Fruit fly (Drosophila melanogaster) whole organism, embryonic: ENCODE results near the gene Gsc.

Experiments
- CHES-1-like ChIP-seq: fragments of 200-800 bp; sonication (Bioruptor generic); optimal IDR thresholded peaks from 2 replicates; lab custom pipeline; 2016; ENCODE audit warnings: missing biosample characterization, missing genetic modification characterization
- Fer3 ChIP-seq: fragments of 200-800 bp; sonication (Bioruptor generic); optimal IDR thresholded peaks from 2 replicates; lab custom pipeline; 2018; ENCODE audit warnings: missing biosample characterization, mild to moderate bottlenecking, missing genetic modification characterization, moderate library complexity
- HLH54F ChIP-seq: fragments of 200-800 bp; sonication (Bioruptor generic); optimal IDR thresholded peaks from 3 replicates; lab custom pipeline; 2016; ENCODE audit warnings: missing biosample characterization, missing genetic modification characterization
- zen2 ChIP-seq: fragments of 200-800 bp; sonication (Bioruptor generic); IDR thresholded peaks from 3 replicates; pipeline ENCODE4 v1.3.6; 2022; ENCODE audit warnings: missing biosample characterization, missing genetic modification characterization; ENCODE audit not compliant: partially characterized antibody

- TF ChIP-seq CHES-1-like (GFP tag; lab: Kevin White, UChicago) (peak; percentile 27), zen2 (GFP tag; lab: Robert Waterston, UW) (peak; percentile 54; the same call in 2 of the 3 replicates), HLH54F (GFP tag; lab: Kevin White, UChicago) (peak; percentile 15), Fer3 (tag; lab: Kevin White, UChicago) (no peak)
Measured at dm6 chr2L:563769-564550, 30.5 kb downstream of the Gsc start, which contains the start of the genes uncNacbeta and CG2794.
